Fruit fly (Drosophila melanogaster) S2 (cell line): ENCODE data around the gene mus301.

Source experiments
- CG8478 ChIP-seq: fragments of >200 bp; optimal IDR thresholded peaks from 2 replicates; lab custom pipeline; 2018
- CTCF ChIP-seq, 2 experiments: fragments of >200 bp; optimal IDR thresholded peaks; 2 replicates each; lab custom pipeline; 2018

DNA sequence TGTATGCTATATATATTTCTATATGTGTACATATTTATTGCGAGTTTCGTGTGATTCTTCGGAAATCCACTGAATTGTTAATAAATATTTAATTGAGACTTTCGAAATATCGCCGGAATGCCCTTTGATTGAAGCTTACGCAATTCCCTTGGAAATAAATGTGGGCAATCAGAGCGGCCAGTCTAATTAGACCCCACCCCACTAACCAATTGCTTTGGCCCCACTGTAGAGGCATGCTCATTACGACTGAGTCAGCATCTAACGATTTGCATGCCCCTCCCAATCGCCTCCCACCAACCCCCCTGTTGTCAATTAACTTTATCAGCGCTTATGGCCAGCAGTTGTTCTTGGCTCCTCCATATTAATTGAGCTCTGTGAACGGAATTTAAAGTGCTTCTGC lies 20.8 kb upstream of the mus301 start:
- TF ChIP-seq CG8478 (lab: Kevin White, UChicago) (no peak), CTCF (optimal IDR thresholded peaks at IDR 0.05; lab: Kevin White, UChicago) (no peak)
